Fruit fly (Drosophila melanogaster): Measurements from ENCODE around the gene lsn.

The lsn gene

dm6 chr3R:21828040-21828526 lies 36.9 kb upstream of the lsn start (continued):
- peak; percentile 45; the same call in 1 of the 3 replicates for TF ChIP-seq so (GFP tag; IDR thresholded peaks at IDR 0.05)
- TF ChIP-seq CrebB (tag; optimal IDR thresholded peaks at IDR 0.05): peak; percentile 29
- TF ChIP-seq gro (GFP tag; optimal IDR thresholded peaks at IDR 0.05): no peak
- TF ChIP-seq CG2889 (GFP tag; IDR thresholded peaks at IDR 0.05): peak; percentile 34; the same call in 1 of the 3 replicates
- TF ChIP-seq E2f2 (GFP tag; IDR thresholded peaks at IDR 0.05): peak; percentile 35; the same call in 1 of the 2 replicates
- TF ChIP-seq Vsx1 (GFP tag; optimal IDR thresholded peaks at IDR 0.05): peak; percentile 1
- peak; percentile 72 for TF ChIP-seq HLH3B (GFP tag; IDR thresholded peaks at IDR 0.05)
- no peak for TF ChIP-seq Doc3 (GFP tag; IDR thresholded peaks at IDR 0.05; ENCODE audit: partially characterized antibody)
- peak; percentile 31 for TF ChIP-seq CG13624 (GFP tag; optimal IDR thresholded peaks at IDR 0.05)
- peak; percentile 8 for TF ChIP-seq CG8290 (GFP tag; optimal IDR thresholded peaks at IDR 0.05)
- TF ChIP-seq CG8290 (tag; optimal IDR thresholded peaks at IDR 0.05): peak in 1 of 2 experiments; percentile 54
- TF ChIP-seq wdn (GFP tag; IDR thresholded peaks at IDR 0.05): 0 out of 2 replicates have a peak, but pooled peaks have one; percentile 9
- TF ChIP-seq dan (GFP tag; IDR thresholded peaks at IDR 0.05): peak; percentile 71; the same call in 1 of the 2 replicates
- no peak for TF ChIP-seq CG16779 (GFP tag; IDR thresholded peaks at IDR 0.05)
- no peak for TF ChIP-seq CG6175 (GFP tag; IDR thresholded peaks at IDR 0.05)
- TF ChIP-seq CG6765 (GFP tag; optimal IDR thresholded peaks at IDR 0.05): no peak
- TF ChIP-seq CG10366 (GFP tag; IDR thresholded peaks at IDR 0.05): peak; percentile 76
- TF ChIP-seq unpg (GFP tag; optimal IDR thresholded peaks at IDR 0.05): peak; percentile 76
- TF ChIP-seq CG10147 (GFP tag; optimal IDR thresholded peaks at IDR 0.05): no peak
- TF ChIP-seq CG7963 (GFP tag; IDR thresholded peaks at IDR 0.05; ENCODE audit: partially characterized antibody): peak; percentile 47; the same call in 1 of the 3 replicates
- no peak for TF ChIP-seq mirr (GFP tag; optimal IDR thresholded peaks at IDR 0.05)
- peak; percentile 77 for TF ChIP-seq Sox102F (GFP tag; optimal IDR thresholded peaks at IDR 0.05)
- TF ChIP-seq CG14441 (GFP tag; IDR thresholded peaks at IDR 0.05): no peak
- TF ChIP-seq CG17912 (GFP tag; optimal IDR thresholded peaks at IDR 0.05): no peak
- TF ChIP-seq Dek (tag; optimal IDR thresholded peaks at IDR 0.05): no peak
- peak; percentile 81 for TF ChIP-seq fd96Cb (tag; optimal IDR thresholded peaks at IDR 0.05)
- TF ChIP-seq CG6813 (GFP tag; optimal IDR thresholded peaks at IDR 0.05): peak; percentile 52
- no peak for TF ChIP-seq B-H2 (GFP tag; optimal IDR thresholded peaks at IDR 0.05)
- peak; percentile 73 for TF ChIP-seq CG10267 (tag; optimal IDR thresholded peaks at IDR 0.05)
- no peak for TF ChIP-seq CG42726 (GFP tag; IDR thresholded peaks at IDR 0.05; ENCODE audit: partially characterized antibody)
- peak; percentile 10 for TF ChIP-seq CG3838 (GFP tag; optimal IDR thresholded peaks at IDR 0.05)
- no peak for TF ChIP-seq maf-S (GFP tag; optimal IDR thresholded peaks at IDR 0.05)
- TF ChIP-seq scrt (GFP tag; optimal IDR thresholded peaks at IDR 0.05): no peak
- TF ChIP-seq cg (GFP tag; optimal IDR thresholded peaks at IDR 0.05): no peak
- peak; percentile 65; the same call in 2 of the 3 replicates for TF ChIP-seq CG3726 (GFP tag; IDR thresholded peaks at IDR 0.05)
- TF ChIP-seq CG17829 (tag; optimal IDR thresholded peaks at IDR 0.05): peak; percentile 90
- TF ChIP-seq CG9437 (GFP tag; optimal IDR thresholded peaks at IDR 0.05): peak; percentile 62
- TF ChIP-seq repo (GFP tag; optimal IDR thresholded peaks at IDR 0.05): no peak
- TF ChIP-seq CG15479 (GFP tag; optimal IDR thresholded peaks at IDR 0.05): no peak
- TF ChIP-seq CTCF (GFP tag; optimal IDR thresholded peaks at IDR 0.05): peak; percentile 0
- TF ChIP-seq Dref (GFP tag; IDR thresholded peaks at IDR 0.05): no peak
- peak; percentile 84 for TF ChIP-seq Optix (GFP tag; IDR thresholded peaks at IDR 0.05)
- TF ChIP-seq CG17385 (GFP tag; optimal IDR thresholded peaks at IDR 0.05): peak; percentile 58
- TF ChIP-seq Bgb (GFP tag; IDR thresholded peaks at IDR 0.05; ENCODE audit: partially characterized antibody): no peak
- TF ChIP-seq NK7.1 (GFP tag; optimal IDR thresholded peaks at IDR 0.05): no peak
- TF ChIP-seq CG8281 (tag; optimal IDR thresholded peaks at IDR 0.05): peak; percentile 24
- peak; percentile 67; the same call in 2 of the 3 replicates for TF ChIP-seq jigr1 (GFP tag; IDR thresholded peaks at IDR 0.05)
- TF ChIP-seq aop (GFP tag; IDR thresholded peaks at IDR 0.05): peak; percentile 17; the same call in 1 of the 2 replicates
- peak in 1 of 2 experiments; percentile 95 for TF ChIP-seq bsh (GFP tag; optimal IDR thresholded peaks at IDR 0.05)
- TF ChIP-seq dati (GFP tag; IDR thresholded peaks at IDR 0.05): no peak; the same call in 1 of the 2 replicates
- no peak for TF ChIP-seq HmgD (GFP tag; optimal IDR thresholded peaks at IDR 0.05)
